Fruit fly (Drosophila melanogaster): ENCODE data around the gene CG7394.

CG7394 gene

DNA sequence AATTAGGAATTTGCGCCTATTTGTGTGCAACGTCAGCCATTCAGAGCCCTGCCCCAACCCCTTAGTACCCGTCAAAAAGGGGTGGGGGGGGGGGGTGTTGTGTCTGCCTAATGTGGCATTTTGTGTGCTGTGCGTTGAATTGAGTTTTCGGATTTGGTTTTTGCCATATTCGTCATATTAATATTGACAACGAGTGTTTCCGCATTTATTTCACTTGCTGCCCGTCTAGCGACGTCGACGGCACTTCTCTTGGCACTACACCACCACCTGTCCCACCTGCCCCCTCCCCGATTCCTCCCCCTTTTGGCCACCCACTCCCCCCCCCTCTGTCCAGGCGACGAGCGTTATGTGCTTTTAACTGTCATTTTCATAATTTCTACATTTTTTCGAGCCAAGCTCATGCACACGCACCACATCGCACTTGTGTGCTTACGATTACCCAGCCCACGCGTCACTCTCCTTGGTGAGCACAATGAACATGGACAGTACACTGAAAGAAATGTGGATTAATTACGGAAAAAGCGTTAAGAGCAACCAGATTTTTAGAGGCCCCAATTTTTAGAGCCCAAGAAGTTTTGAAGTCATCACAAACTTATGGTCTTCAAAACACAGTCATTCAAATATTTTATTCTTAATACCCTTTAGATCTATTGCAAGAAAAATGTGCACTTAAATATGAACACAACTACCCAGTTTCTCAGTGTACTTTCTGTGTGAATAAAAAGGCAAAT is 46.3 kb upstream of the CG7394 start (continued):
- TF ChIP-seq chinmo (GFP tag; IDR thresholded peaks at IDR 0.05; ENCODE audit: partially characterized antibody) (0 out of 4 replicates have a peak, but pooled peaks have one; percentile 41), CG6689 (GFP tag; IDR thresholded peaks at IDR 0.05) (0 out of 2 replicates have a peak, but pooled peaks have one; percentile 11), tna (GFP tag; IDR thresholded peaks at IDR 0.05; ENCODE audit: partially characterized antibody) (0 out of 2 replicates have a peak, but pooled peaks have one; percentile 27), Hr51 (GFP tag; optimal IDR thresholded peaks at IDR 0.05) (no peak), lmd (GFP tag; IDR thresholded peaks at IDR 0.05) (0 out of 2 replicates have a peak, but pooled peaks have one; percentile 10), CG2678 (tag; optimal IDR thresholded peaks at IDR 0.05) (peak; percentile 6), gem (tag; optimal IDR thresholded peaks at IDR 0.05) (peak; percentile 23), tio (GFP tag; optimal IDR thresholded peaks at IDR 0.05) (no peak)

DNA sequence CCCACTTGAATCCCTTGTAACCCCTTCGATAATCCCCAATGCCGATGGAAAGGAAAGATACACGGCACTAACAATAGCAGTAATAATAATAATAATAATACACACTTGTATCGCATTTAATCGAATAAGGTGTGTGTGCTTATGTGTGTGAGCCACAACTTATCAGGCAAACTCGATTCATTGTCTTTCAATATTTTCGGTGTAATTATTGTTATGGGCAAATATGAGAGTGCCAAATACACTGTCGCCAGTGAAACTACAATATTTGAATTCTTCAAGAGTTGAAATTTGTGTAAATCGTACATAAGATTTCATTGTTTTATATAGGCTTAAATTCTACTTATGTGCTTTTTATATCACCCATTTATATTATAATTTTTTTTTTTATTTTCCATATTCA is 45.6 kb upstream of the CG7394 start:
- TF ChIP-seq E2f1 (GFP tag; IDR thresholded peaks at IDR 0.05): no peak
- no peak for TF ChIP-seq Ada2b (GFP tag; IDR thresholded peaks at IDR 0.05)
- TF ChIP-seq CG12236 (GFP tag; optimal IDR thresholded peaks at IDR 0.05): no peak
- no peak for TF ChIP-seq fru (optimal IDR thresholded peaks at IDR 0.05)
- no peak for TF ChIP-seq CG33213 (GFP tag; optimal IDR thresholded peaks at IDR 0.05)
- TF ChIP-seq H2.0 (GFP tag; IDR thresholded peaks at IDR 0.05): no peak
- TF ChIP-seq CG9437 (GFP tag; optimal IDR thresholded peaks at IDR 0.05): no peak
- no peak for TF ChIP-seq CG7987 (GFP tag; optimal IDR thresholded peaks at IDR 0.05)
- TF ChIP-seq gem (tag; optimal IDR thresholded peaks at IDR 0.05): peak; percentile 42
- no peak for TF ChIP-seq sc (optimal IDR thresholded peaks at IDR 0.05)
- TF ChIP-seq sc (GFP tag; optimal IDR thresholded peaks at IDR 0.05): peak; percentile 27
- no peak for TF ChIP-seq CG17385 (GFP tag; optimal IDR thresholded peaks at IDR 0.05)
- TF ChIP-seq jing (GFP tag; optimal IDR thresholded peaks at IDR 0.05): no peak
- TF ChIP-seq CG2875 (GFP tag; optimal IDR thresholded peaks at IDR 0.05): peak; percentile 21
- TF ChIP-seq psq (GFP tag; optimal IDR thresholded peaks at IDR 0.05): no peak
- peak; percentile 28 for TF ChIP-seq CG3407 (GFP tag; optimal IDR thresholded peaks at IDR 0.05)
- no peak for TF ChIP-seq CG9817 (tag; optimal IDR thresholded peaks at IDR 0.05)
- peak; percentile 50 for TF ChIP-seq D19A (tag; optimal IDR thresholded peaks at IDR 0.05)
- no peak for TF ChIP-seq CG12744 (GFP tag; optimal IDR thresholded peaks at IDR 0.05)
- peak in 1 of 2 experiments; percentile 69 for TF ChIP-seq bsh (GFP tag; optimal IDR thresholded peaks at IDR 0.05)
- no peak for TF ChIP-seq CG1602 (GFP tag; optimal IDR thresholded peaks at IDR 0.05)
- peak; percentile 5 for TF ChIP-seq unpg (GFP tag; optimal IDR thresholded peaks at IDR 0.05)
- TF ChIP-seq CG14667 (GFP tag; IDR thresholded peaks at IDR 0.05): no peak
- no peak for TF ChIP-seq CG6683 (GFP tag; optimal IDR thresholded peaks at IDR 0.05)
- TF ChIP-seq CkIIα-i1 (GFP tag; IDR thresholded peaks at IDR 0.05): no peak
- TF ChIP-seq ro (GFP tag; IDR thresholded peaks at IDR 0.05): no peak
- no peak for TF ChIP-seq CG7786 (GFP tag; optimal IDR thresholded peaks at IDR 0.05)
- TF ChIP-seq Spps (tag; optimal IDR thresholded peaks at IDR 0.05): peak; percentile 44
- no peak for TF ChIP-seq corto (GFP tag; optimal IDR thresholded peaks at IDR 0.05)
- TF ChIP-seq CG13424 (tag; optimal IDR thresholded peaks at IDR 0.05): no peak
- TF ChIP-seq CG17829 (tag; optimal IDR thresholded peaks at IDR 0.05): no peak
- no peak for TF ChIP-seq CG16779 (GFP tag; IDR thresholded peaks at IDR 0.05)
- TF ChIP-seq CG2202 (tag; optimal IDR thresholded peaks at IDR 0.05): peak; percentile 2
- no peak for TF ChIP-seq CG18262 (tag; optimal IDR thresholded peaks at IDR 0.05)
- TF ChIP-seq CG7839 (tag; optimal IDR thresholded peaks at IDR 0.05): peak; percentile 12
- peak; percentile 13 for TF ChIP-seq CG7271 (tag; optimal IDR thresholded peaks at IDR 0.05)
- peak; percentile 46 for TF ChIP-seq Blimp-1 (GFP tag; optimal IDR thresholded peaks at IDR 0.05)
- TF ChIP-seq CG18619 (GFP tag; optimal IDR thresholded peaks at IDR 0.05): no peak
- TF ChIP-seq CG6813 (GFP tag; optimal IDR thresholded peaks at IDR 0.05): no peak
- TF ChIP-seq Bgb (GFP tag; IDR thresholded peaks at IDR 0.05; ENCODE audit: partially characterized antibody): no peak
- no peak for TF ChIP-seq CG6689 (GFP tag; IDR thresholded peaks at IDR 0.05)

Measured in whole organism, embryonic.